Worm (Caenorhabditis elegans): ENCODE measurements around the gene F25D1.3.

F25D1.3 gene

DNA sequence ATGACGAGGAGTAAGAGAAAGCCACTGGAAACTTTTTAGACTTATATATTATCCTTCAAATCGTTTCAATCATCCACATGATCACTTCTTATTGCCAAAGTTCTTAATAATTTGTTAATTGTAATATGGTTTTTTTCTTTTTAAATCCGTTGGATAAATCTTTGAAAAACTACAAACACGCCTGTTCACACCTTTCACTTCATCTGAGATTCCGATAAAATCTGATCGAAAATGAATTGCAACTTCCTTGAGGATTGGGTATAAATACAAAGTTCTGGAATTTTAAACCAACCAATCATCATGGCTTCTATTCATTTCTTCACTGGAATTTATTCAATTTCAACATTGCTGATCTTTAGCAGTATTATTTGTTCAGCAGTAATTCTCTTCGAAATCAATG, 32.1 kb downstream of the F25D1.3 start, which contains the start of gene col-152:
Gene col-152, plus strand, starts transcription at position 301 of the 400 bp plus-strand sequence.
- TF ChIP-seq nhr-42 (GFP tag; IDR thresholded peaks at IDR 0.05), result no peak
- TF ChIP-seq R02D3.7 (tag; optimal IDR thresholded peaks at IDR 0.05), result no peak
- no peak for TF ChIP-seq Y105C5A.15 (GFP tag; IDR thresholded peaks at IDR 0.05)
- TF ChIP-seq skn-1 (tag; optimal IDR thresholded peaks at IDR 0.05), result no peak
- no peak for TF ChIP-seq mxl-2 (GFP tag; conservative IDR thresholded peaks at IDR 0.05)
- no peak for TF ChIP-seq ama-1 (optimal IDR thresholded peaks at IDR 0.05)
- no peak for TF ChIP-seq zag-1 (tag; optimal IDR thresholded peaks at IDR 0.05)

DNA sequence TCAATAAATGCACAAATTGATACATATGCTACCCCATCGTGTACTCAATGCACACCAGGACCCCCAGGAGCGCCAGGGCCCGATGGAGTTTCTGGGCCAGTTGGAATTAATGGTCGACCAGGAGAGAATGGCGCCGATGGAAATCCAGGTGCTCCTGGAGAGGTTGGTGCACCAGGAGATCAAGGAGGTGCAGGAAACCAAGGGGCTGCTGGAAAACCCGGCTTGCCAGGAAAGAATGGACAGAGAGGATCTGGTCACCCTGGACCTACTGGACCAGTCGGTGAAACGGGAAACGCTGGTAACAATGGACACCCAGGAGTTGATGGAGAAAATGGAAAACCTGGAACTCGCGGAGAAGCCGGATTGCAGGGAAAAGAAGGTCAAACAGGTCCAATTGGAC, 33.1 kb downstream of the F25D1.3 start:
- TF ChIP-seq dpl-1 (GFP tag; optimal IDR thresholded peaks at IDR 0.05), result no peak
- no peak for TF ChIP-seq daf-8 (GFP tag; IDR thresholded peaks at IDR 0.05)
- TF ChIP-seq set-16 (GFP tag; IDR thresholded peaks at IDR 0.05), result peak; percentile 84; the same call in 1 of the 2 replicates
- TF ChIP-seq mxl-3 (GFP tag; optimal IDR thresholded peaks at IDR 0.05), result no peak
- TF ChIP-seq ceh-62 (tag; optimal IDR thresholded peaks at IDR 0.05), result no peak
- no peak for TF ChIP-seq R02D3.7 (tag; optimal IDR thresholded peaks at IDR 0.05)
- no peak for TF ChIP-seq Y5F2A.4 (GFP tag; optimal IDR thresholded peaks at IDR 0.05)
- TF ChIP-seq ama-1 (optimal IDR thresholded peaks at IDR 0.05), result no peak
- TF ChIP-seq arid-1 (GFP tag; conservative IDR thresholded peaks at IDR 0.05), result no peak
- TF ChIP-seq mes-2 (tag; optimal IDR thresholded peaks at IDR 0.05; ENCODE audit: poor library complexity, severe bottlenecking), result no peak
- no peak for TF ChIP-seq mdt-29 (GFP tag; IDR thresholded peaks at IDR 0.05)
- no peak for TF ChIP-seq hlh-30 (tag; optimal IDR thresholded peaks at IDR 0.05; ENCODE audit: insufficient read depth)
- TF ChIP-seq unc-62 (GFP tag; optimal IDR thresholded peaks at IDR 0.05 in 1 of 2), result peak in 1 of 2 experiments; percentile 73
- TF ChIP-seq unc-62 (tag; optimal IDR thresholded peaks at IDR 0.05), result no peak
- no peak for TF ChIP-seq F10B5.3 (tag; optimal IDR thresholded peaks at IDR 0.05)

DNA sequence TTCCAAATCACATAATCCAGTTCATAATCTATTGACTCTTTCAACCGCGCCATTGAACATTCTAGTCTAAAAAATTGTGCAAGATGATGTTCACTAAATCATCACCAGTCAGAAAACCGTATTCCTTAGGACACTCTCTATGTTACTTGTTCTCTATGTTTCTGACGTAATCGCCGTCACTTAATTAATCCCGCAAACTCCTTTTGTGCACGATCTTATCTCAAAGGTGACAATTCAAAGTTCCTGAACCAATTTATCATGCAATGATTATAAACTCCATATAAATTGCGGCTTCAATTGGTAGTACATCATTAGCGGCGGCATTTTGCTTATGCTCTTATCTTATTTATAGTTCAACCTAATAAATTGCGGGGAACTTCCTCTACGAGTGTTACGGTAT, 34.3 kb downstream of the F25D1.3 start:
- TF ChIP-seq nhr-25 (tag; optimal IDR thresholded peaks at IDR 0.05; ENCODE audit: borderline replicate concordance, insufficient read depth), result no peak
- TF ChIP-seq snpc-4 (tag; optimal IDR thresholded peaks at IDR 0.05), result no peak
- TF ChIP-seq dmd-6 (GFP tag; IDR thresholded peaks at IDR 0.05), result peak; percentile 82
- TF ChIP-seq rbr-2 (tag; optimal IDR thresholded peaks at IDR 0.05), result no peak
- TF ChIP-seq ceh-44 (GFP tag; IDR thresholded peaks at IDR 0.05), result no peak
- TF ChIP-seq lin-39 (tag; optimal IDR thresholded peaks at IDR 0.05), result no peak
- TF ChIP-seq gei-8 (GFP tag; optimal IDR thresholded peaks at IDR 0.05), result no peak
- TF ChIP-seq F10B5.3 (tag; optimal IDR thresholded peaks at IDR 0.05), result no peak
- peak; percentile 18 for TF ChIP-seq dve-1 (tag; optimal IDR thresholded peaks at IDR 0.05; ENCODE audit: insufficient read depth)
- no peak for TF ChIP-seq lir-3 (tag; optimal IDR thresholded peaks at IDR 0.05)
- TF ChIP-seq duxl-1 (tag; optimal IDR thresholded peaks at IDR 0.05; ENCODE audit: poor library complexity), result no peak
- no peak for TF ChIP-seq zfp-3 (GFP tag; conservative IDR thresholded peaks at IDR 0.05)
- no peak for TF ChIP-seq spr-1 (tag; optimal IDR thresholded peaks at IDR 0.05)
- no peak for TF ChIP-seq hif-1 (tag; optimal IDR thresholded peaks at IDR 0.05)
- no peak for TF ChIP-seq attf-4 (tag; optimal IDR thresholded peaks at IDR 0.05)
- no peak for TF ChIP-seq D1046.2 (GFP tag; IDR thresholded peaks at IDR 0.05)
- TF ChIP-seq nhr-76 (tag; optimal IDR thresholded peaks at IDR 0.05), result no peak

DNA sequence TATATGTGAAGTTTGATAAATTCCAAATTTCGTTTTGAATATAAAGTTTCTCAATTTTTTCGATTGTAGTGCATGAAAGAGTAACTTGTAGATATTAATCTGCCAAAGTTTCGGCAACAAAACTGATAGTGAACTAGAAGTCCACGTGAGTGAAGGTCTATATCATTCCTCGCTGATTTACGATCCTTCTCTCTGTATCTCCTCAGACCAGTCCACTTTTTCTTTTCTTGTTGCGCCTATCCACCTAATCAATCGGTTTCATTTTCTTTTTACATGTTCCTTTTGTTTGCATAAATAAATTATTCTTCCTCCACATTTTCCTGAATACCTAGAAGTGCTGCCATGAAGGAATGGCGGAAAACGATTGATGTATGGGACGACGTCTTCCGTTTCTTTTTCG, 35.6 kb downstream of the F25D1.3 start:
- peak; percentile 73 for TF ChIP-seq aha-1 (tag)
- TF ChIP-seq ceh-62 (tag; optimal IDR thresholded peaks at IDR 0.05), result no peak
- TF ChIP-seq ceh-32 (tag; optimal IDR thresholded peaks at IDR 0.05; ENCODE audit: poor library complexity), result no peak
- no peak for TF ChIP-seq spr-1 (tag; optimal IDR thresholded peaks at IDR 0.05)
- peak; percentile 37 for TF ChIP-seq nhr-28 (tag; optimal IDR thresholded peaks at IDR 0.05)
- peak; percentile 9 for TF ChIP-seq hlh-11 (tag; optimal IDR thresholded peaks at IDR 0.05)
- no peak for TF ChIP-seq snpc-1.2 (GFP tag; IDR thresholded peaks at IDR 0.05)
- TF ChIP-seq T20F7.1 (GFP tag; optimal IDR thresholded peaks at IDR 0.05), result no peak
- no peak for TF ChIP-seq hif-1 (tag; optimal IDR thresholded peaks at IDR 0.05)
- no peak for TF ChIP-seq jun-1 (tag; optimal IDR thresholded peaks at IDR 0.05)
- TF ChIP-seq Y48G9A.11 (GFP tag; IDR thresholded peaks at IDR 0.05), result no peak
- TF ChIP-seq mxl-3 (GFP tag; optimal IDR thresholded peaks at IDR 0.05), result no peak
- no peak for TF ChIP-seq mdl-1 (tag; optimal IDR thresholded peaks at IDR 0.05)

Data from whole organism, L4 larva.